Fruit fly (Drosophila melanogaster) whole organism, embryonic: ENCODE results near the gene CG11370.

Source experiments
- Atf6 ChIP-seq: fragments of 200-800 bp; sonication (Bioruptor generic); IDR thresholded peaks from 2 replicates; pipeline ENCODE4 v1.3.6; 2022; ENCODE audit warnings: missing biosample characterization, missing genetic modification characterization
- Awh ChIP-seq: fragments of 200-800 bp; sonication (Bioruptor generic); IDR thresholded peaks from 2 replicates; pipeline ENCODE4, ENCODE4 v1.3.6; 2022; ENCODE audit warnings: missing biosample characterization, missing genetic modification characterization
- BtbVII ChIP-seq: fragments of 200-800 bp; sonication (Bioruptor generic); optimal IDR thresholded peaks from 3 replicates; lab custom pipeline; 2017; ENCODE audit warnings: missing biosample characterization, mild to moderate bottlenecking, missing genetic modification characterization
- C15 ChIP-seq: fragments of 200-800 bp; sonication (Bioruptor generic); IDR thresholded peaks from 3 replicates; pipeline ENCODE4 v1.3.6; 2022; ENCODE audit warnings: missing biosample characterization, missing genetic modification characterization
- CG10274 ChIP-seq: fragments of 200-800 bp; sonication (Bioruptor generic); optimal IDR thresholded peaks from 3 replicates; lab custom pipeline; 2017; ENCODE audit warnings: missing biosample characterization, mild to moderate bottlenecking, missing genetic modification characterization
- CG11093 ChIP-seq: fragments of 200-800 bp; sonication (Bioruptor generic); IDR thresholded peaks from 3 replicates; pipeline ENCODE4 v1.3.6; 2022; ENCODE audit warnings: missing biosample characterization, missing genetic modification characterization
- CG11696 ChIP-seq: fragments of 200-800 bp; sonication (Bioruptor generic); IDR thresholded peaks from 2 replicates; pipeline ENCODE4 v1.3.6; 2022; ENCODE audit warnings: missing biosample characterization, missing genetic modification characterization
- CG12391 ChIP-seq: fragments of 200-800 bp; sonication (Bioruptor generic); optimal IDR thresholded peaks from 3 replicates; lab custom pipeline; 2018; ENCODE audit warnings: missing biosample characterization, mild to moderate bottlenecking, missing genetic modification characterization, moderate library complexity
- CG13296 ChIP-seq: fragments of 200-800 bp; sonication (Bioruptor generic); optimal IDR thresholded peaks from 3 replicates; lab custom pipeline; 2018; ENCODE audit warnings: missing biosample characterization, mild to moderate bottlenecking, missing genetic modification characterization
- CG13424 ChIP-seq: fragments of 200-800 bp; sonication (Bioruptor generic); optimal IDR thresholded peaks from 2 replicates; lab custom pipeline; 2019; ENCODE audit warnings: missing biosample characterization, mild to moderate bottlenecking, missing genetic modification characterization, moderate library complexity
- CG17186 ChIP-seq: fragments of 200-800 bp; sonication (Bioruptor generic); optimal IDR thresholded peaks from 3 replicates; lab custom pipeline; 2017; ENCODE audit warnings: missing biosample characterization, missing genetic modification reagents, missing genetic modification characterization
- CG17612 ChIP-seq: fragments of 200-800 bp; sonication (Bioruptor generic); IDR thresholded peaks from 2 replicates; pipeline ENCODE4 v1.3.6; 2022; ENCODE audit warnings: missing biosample characterization, missing genetic modification characterization
- CG1792 ChIP-seq: fragments of 200-800 bp; sonication (Bioruptor generic); optimal IDR thresholded peaks from 2 replicates; lab custom pipeline; 2016; ENCODE audit warnings: missing biosample characterization, missing genetic modification characterization
- CG1832 ChIP-seq: fragments of 200-800 bp; sonication (Bioruptor generic); optimal IDR thresholded peaks from 2 replicates; lab custom pipeline; 2017; ENCODE audit warnings: missing biosample characterization, mild to moderate bottlenecking, missing genetic modification characterization, inconsistent platforms
- CG43689 ChIP-seq: fragments of 200-800 bp; sonication (Bioruptor generic); IDR thresholded peaks from 2 replicates; pipeline ENCODE4 v1.3.6; 2022; ENCODE audit warnings: missing biosample characterization, missing genetic modification characterization
- CG7786 ChIP-seq: fragments of 200-800 bp; sonication (Bioruptor generic); optimal IDR thresholded peaks from 2 replicates; lab custom pipeline; 2016; ENCODE audit warnings: missing biosample characterization, missing genetic modification characterization
- CG8944 ChIP-seq: fragments of 200-800 bp; sonication (Bioruptor generic); optimal IDR thresholded peaks from 3 replicates; lab custom pipeline; 2016; ENCODE audit warnings: missing biosample characterization, missing genetic modification characterization
- Camta ChIP-seq: fragments of 200-800 bp; sonication (Bioruptor generic); optimal IDR thresholded peaks from 2 replicates; lab custom pipeline; 2016; ENCODE audit warnings: missing biosample characterization, missing genetic modification characterization
- Dfd ChIP-seq, 2 experiments: fragments of >200 bp; optimal IDR thresholded peaks; 2 replicates each; lab custom pipeline; 2017; ENCODE audit warnings: missing biosample characterization in 2 of 2, missing genetic modification characterization in 2 of 2
- Dp ChIP-seq: fragments of 200-800 bp; sonication (Bioruptor generic); optimal IDR thresholded peaks from 2 replicates; lab custom pipeline; 2018; ENCODE audit warnings: missing biosample characterization, mild to moderate bottlenecking, missing genetic modification characterization, moderate library complexity
- HLH3B ChIP-seq: fragments of 200-800 bp; sonication (Bioruptor generic); IDR thresholded peaks from 2 replicates; pipeline ENCODE4 v1.3.6; 2022; ENCODE audit warnings: missing biosample characterization, missing genetic modification characterization
- Kr ChIP-seq: fragments of 200-800 bp; sonication (Bioruptor generic); optimal IDR thresholded peaks from 2 replicates; lab custom pipeline; 2017; ENCODE audit warnings: missing biosample characterization, mild to moderate bottlenecking, missing genetic modification characterization
- Meics ChIP-seq: fragments of 200-800 bp; sonication (Bioruptor generic); optimal IDR thresholded peaks from 2 replicates; lab custom pipeline; 2017; ENCODE audit warnings: missing biosample characterization, mild to moderate bottlenecking, missing genetic modification characterization
- NfI ChIP-seq: fragments of 200-800 bp; sonication (Bioruptor generic); optimal IDR thresholded peaks from 3 replicates; lab custom pipeline; 2018; ENCODE audit warnings: missing biosample characterization, mild to moderate bottlenecking, missing genetic modification characterization, moderate library complexity
- Oaz ChIP-seq: fragments of 200-800 bp; sonication (Bioruptor generic); IDR thresholded peaks from 2 replicates; pipeline ENCODE4 v1.3.6; 2022; ENCODE audit warnings: missing biosample characterization, missing genetic modification characterization
- Pdp1 ChIP-seq, 2 experiments: fragments of 200-800 bp; sonication (Bioruptor generic); optimal IDR thresholded peaks; 3 replicates each; lab custom pipeline; 2016; ENCODE audit warnings: missing biosample characterization in 2 of 2, missing genetic modification characterization in 2 of 2, mild to moderate bottlenecking in 1 of 2, moderate library complexity in 1 of 2
- Sox100B ChIP-seq: fragments of 200-800 bp; sonication (Bioruptor generic); optimal IDR thresholded peaks from 3 replicates; lab custom pipeline; 2018; ENCODE audit warnings: missing biosample characterization, mild to moderate bottlenecking, missing genetic modification characterization
- Stat92E ChIP-seq, 3 experiments: fragments of >200 bp in 2 of 3; fragments of 200-800 bp in 1 of 3; sonication (Bioruptor generic) in 1 of 3; optimal IDR thresholded peaks; 2 replicates each; lab custom pipeline; 2017 to 2019; ENCODE audit warnings: missing biosample characterization in 3 of 3, missing genetic modification characterization in 3 of 3, mild to moderate bottlenecking in 1 of 3, moderate library complexity in 1 of 3
- Xrp1 ChIP-seq: fragments of 200-800 bp; sonication (Bioruptor generic); IDR thresholded peaks from 2 replicates; pipeline ENCODE4 v1.3.6; 2022; ENCODE audit warnings: missing biosample characterization, missing genetic modification characterization
- YL-1 ChIP-seq: fragments of 200-800 bp; sonication (Bioruptor generic); optimal IDR thresholded peaks from 3 replicates; lab custom pipeline; 2017; ENCODE audit warnings: missing biosample characterization, mild to moderate bottlenecking, missing genetic modification characterization
- caup ChIP-seq: fragments of 200-800 bp; sonication (Bioruptor generic); optimal IDR thresholded peaks from 3 replicates; lab custom pipeline; 2017; ENCODE audit warnings: missing biosample characterization, mild to moderate bottlenecking, missing genetic modification characterization, moderate library complexity; ENCODE audit not compliant: severe bottlenecking
- chinmo ChIP-seq: fragments of 200-800 bp; sonication (Bioruptor generic); IDR thresholded peaks from 4 replicates; pipeline ENCODE4 v1.3.6; 2022; ENCODE audit warnings: missing biosample characterization, missing genetic modification characterization; ENCODE audit not compliant: partially characterized antibody
- chn ChIP-seq: fragments of 200-800 bp; sonication (Bioruptor generic); optimal IDR thresholded peaks from 2 replicates; lab custom pipeline; 2016; ENCODE audit warnings: missing biosample characterization, missing genetic modification characterization
- crol ChIP-seq: fragments of 200-800 bp; sonication (Bioruptor generic); IDR thresholded peaks from 2 replicates; pipeline ENCODE4 v1.3.6; 2022; ENCODE audit warnings: missing biosample characterization, missing genetic modification characterization
- dm ChIP-seq: fragments of 200-800 bp; sonication (Bioruptor generic); optimal IDR thresholded peaks from 3 replicates; lab custom pipeline; 2016; ENCODE audit warnings: missing biosample characterization, missing genetic modification characterization
- ems ChIP-seq: fragments of 200-800 bp; sonication (Bioruptor generic); optimal IDR thresholded peaks from 3 replicates; lab custom pipeline; 2016; ENCODE audit warnings: missing biosample characterization, missing genetic modification characterization
- fu2 ChIP-seq: fragments of 200-800 bp; sonication (Bioruptor generic); optimal IDR thresholded peaks from 2 replicates; lab custom pipeline; 2016; ENCODE audit warnings: missing biosample characterization, missing genetic modification characterization
- her ChIP-seq: fragments of 200-800 bp; sonication (Bioruptor generic); optimal IDR thresholded peaks from 2 replicates; lab custom pipeline; 2016; ENCODE audit warnings: missing biosample characterization, missing genetic modification characterization
- maf-S ChIP-seq: fragments of 200-800 bp; sonication (Bioruptor generic); optimal IDR thresholded peaks from 2 replicates; lab custom pipeline; 2016; ENCODE audit warnings: missing biosample characterization, missing genetic modification characterization
- p53 ChIP-seq: fragments of 200-800 bp; sonication (Bioruptor generic); optimal IDR thresholded peaks from 2 replicates; lab custom pipeline; 2016; ENCODE audit warnings: missing biosample characterization, missing genetic modification characterization
- pb ChIP-seq: fragments of 200-800 bp; sonication (Bioruptor generic); optimal IDR thresholded peaks from 3 replicates; lab custom pipeline; 2016; ENCODE audit warnings: missing biosample characterization, missing genetic modification characterization
- peb ChIP-seq: fragments of 200-800 bp; sonication (Bioruptor generic); IDR thresholded peaks from 2 replicates; pipeline ENCODE4 v1.3.6; 2022; ENCODE audit warnings: missing biosample characterization, missing genetic modification characterization
- run ChIP-seq: fragments of 200-800 bp; sonication (Bioruptor generic); optimal IDR thresholded peaks from 3 replicates; lab custom pipeline; 2018; ENCODE audit warnings: missing biosample characterization, mild to moderate bottlenecking, missing genetic modification characterization
- scrt ChIP-seq: fragments of 200-800 bp; sonication (Bioruptor generic); optimal IDR thresholded peaks from 2 replicates; lab custom pipeline; 2018; ENCODE audit warnings: missing biosample characterization, mild to moderate bottlenecking, missing genetic modification characterization, moderate library complexity
- vnd ChIP-seq: fragments of 200-800 bp; sonication (Bioruptor generic); IDR thresholded peaks from 3 replicates; pipeline ENCODE4 v1.3.6; 2022; ENCODE audit warnings: missing biosample characterization, missing genetic modification characterization; ENCODE audit not compliant: partially characterized antibody
- vvl ChIP-seq: fragments of 200-800 bp; sonication (Bioruptor generic); IDR thresholded peaks from 2 replicates; pipeline ENCODE4 v1.3.6; 2022; ENCODE audit warnings: missing biosample characterization, missing genetic modification characterization
- wdn ChIP-seq: fragments of 200-800 bp; sonication (Bioruptor generic); IDR thresholded peaks from 2 replicates; pipeline ENCODE4 v1.3.6; 2022; ENCODE audit warnings: missing biosample characterization, missing genetic modification characterization
- wek ChIP-seq: fragments of 200-800 bp; sonication (Bioruptor generic); optimal IDR thresholded peaks from 3 replicates; lab custom pipeline; 2018; ENCODE audit warnings: missing biosample characterization, mild to moderate bottlenecking, missing genetic modification characterization, moderate library complexity
- z ChIP-seq: fragments of 200-800 bp; sonication (Bioruptor generic); IDR thresholded peaks from 3 replicates; pipeline ENCODE4 v1.3.6; 2022; ENCODE audit warnings: missing biosample characterization, missing genetic modification characterization

Gene CG11370

dm6 chr3L:22717137-22717767 is 5.3 kb downstream of the CG11370 start, which contains the start of the genes ArfGAP3 and CG32452 (continued):
- TF ChIP-seq CG17612 (GFP tag; lab: Robert Waterston, UW) (0 out of 2 replicates have a peak, but pooled peaks have one; percentile 22), fu2 (GFP tag; lab: Kevin White, UChicago) (peak; percentile 48), z (GFP tag; lab: Robert Waterston, UW) (no peak), Xrp1 (peak; percentile 79), maf-S (GFP tag; lab: Kevin White, UChicago) (no peak), CG12391 (peak; percentile 87), Sox100B (GFP tag; lab: Kevin White, UChicago) (no peak), CG43689 (0 out of 2 replicates have a peak, but pooled peaks have one; percentile 27), CG13424 (tag; lab: Kevin White, UChicago) (peak; percentile 83), Meics (GFP tag; lab: Kevin White, UChicago) (peak; percentile 73), crol (GFP tag; lab: Robert Waterston, UW) (no peak), CG1792 (GFP tag; lab: Kevin White, UChicago) (peak; percentile 44), CG17186 (GFP tag; lab: Kevin White, UChicago) (peak; percentile 100), ems (GFP tag; lab: Kevin White, UChicago) (peak; percentile 35), dm (GFP tag; lab: Kevin White, UChicago) (peak; percentile 43), Awh (GFP tag; lab: Robert Waterston, UW) (no peak; the same call in 1 of the 2 replicates), her (GFP tag; lab: Kevin White, UChicago) (peak; percentile 55), CG10274 (GFP tag; lab: Kevin White, UChicago) (no peak), Stat92E (GFP tag; optimal IDR thresholded peaks at IDR 0.05; lab: Kevin White, UChicago) (peak in 1 of 3 experiments; percentile 28), run (tag; lab: Kevin White, UChicago) (peak; percentile 8), BtbVII (GFP tag; lab: Kevin White, UChicago) (peak; percentile 61), Pdp1 (GFP tag; optimal IDR thresholded peaks at IDR 0.05; lab: Kevin White, UChicago) (peak; percentile 51 to 67), pb (GFP tag; lab: Kevin White, UChicago) (no peak), CG8944 (GFP tag; lab: Kevin White, UChicago) (peak; percentile 24), chn (peak; percentile 65), chinmo (GFP tag; lab: Robert Waterston, UW) (0 out of 4 replicates have a peak, but pooled peaks have one; percentile 54), Dp (peak; percentile 51), Atf6 (GFP tag; lab: Robert Waterston, UW) (peak; percentile 67), vvl (GFP tag; lab: Robert Waterston, UW) (peak; percentile 77), CG7786 (GFP tag; lab: Kevin White, UChicago) (peak; percentile 39), CG11696 (GFP tag; lab: Robert Waterston, UW) (no peak; the same call in 1 of the 2 replicates), Oaz (GFP tag; lab: Robert Waterston, UW) (peak; percentile 70), YL-1 (peak; percentile 62), CG13296 (GFP tag; lab: Kevin White, UChicago) (peak; percentile 68), Dfd (GFP tag; optimal IDR thresholded peaks at IDR 0.05; lab: Kevin White, UChicago) (no peak), vnd (GFP tag; lab: Robert Waterston, UW) (peak; percentile 58; the same call in 1 of the 3 replicates), CG11093 (GFP tag; lab: Robert Waterston, UW) (peak; percentile 47; the same call in 1 of the 3 replicates), Camta (GFP tag; lab: Kevin White, UChicago) (peak; percentile 69), wek (peak; percentile 96), p53 (GFP tag; lab: Kevin White, UChicago) (peak; percentile 46), wdn (0 out of 2 replicates have a peak, but pooled peaks have one; percentile 36), scrt (GFP tag; lab: Kevin White, UChicago) (no peak), CG1832 (GFP tag; lab: Kevin White, UChicago) (no peak), HLH3B (GFP tag; lab: Robert Waterston, UW) (peak; percentile 76), Kr (no peak), peb (GFP tag; lab: Robert Waterston, UW) (no peak), caup (GFP tag; lab: Kevin White, UChicago) (peak; percentile 72), NfI (GFP tag; lab: Kevin White, UChicago) (peak; percentile 67), C15 (GFP tag; lab: Robert Waterston, UW) (0 out of 3 replicates have a peak, but pooled peaks have one; percentile 8)
